Worm (Caenorhabditis elegans): ENCODE results near the gene str-7.

DNA sequence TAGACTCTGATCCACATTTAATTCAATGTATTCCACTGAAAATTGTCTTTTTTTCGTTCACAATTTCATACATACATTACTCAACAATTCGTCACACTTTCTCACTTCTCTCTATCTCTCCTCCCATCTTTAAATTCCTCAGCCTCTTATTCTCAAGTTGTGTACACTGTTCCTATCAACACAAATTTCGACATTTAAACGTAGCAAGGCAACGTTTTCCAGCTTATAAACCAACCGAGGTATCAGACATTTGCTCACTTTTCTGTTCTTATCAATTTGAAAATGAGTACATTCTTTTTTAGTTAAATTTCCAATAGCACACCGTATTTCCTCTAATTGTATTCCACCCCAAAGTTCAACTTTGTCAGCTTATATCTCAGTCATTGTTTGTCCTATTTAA lies 21.6 kb upstream of the str-7 start, which contains the start of gene skr-3:
- TF ChIP-seq sptf-1 (tag; optimal IDR thresholded peaks at IDR 0.05) (no peak), lin-13 (tag; optimal IDR thresholded peaks at IDR 0.05) (no peak), nhr-237 (tag; optimal IDR thresholded peaks at IDR 0.05) (no peak), tbx-8 (GFP tag; optimal IDR thresholded peaks at IDR 0.05) (no peak), snpc-4 (tag; optimal IDR thresholded peaks at IDR 0.05) (no peak), lsy-2 (tag; optimal IDR thresholded peaks at IDR 0.05) (no peak), unc-62 (GFP tag; optimal IDR thresholded peaks at IDR 0.05) (no peak), mab-5 (tag; optimal IDR thresholded peaks at IDR 0.05) (no peak), nhr-12 (tag; optimal IDR thresholded peaks at IDR 0.05) (no peak), blmp-1 (tag; optimal IDR thresholded peaks at IDR 0.05) (no peak), elt-3 (tag; optimal IDR thresholded peaks at IDR 0.05) (no peak)
